Fruit fly (Drosophila melanogaster) whole organism, prepupa: ENCODE results near the gene Bsg.

Experiments used
- CG16779 ChIP-seq: fragments of 200-800 bp; sonication (Bioruptor generic); optimal IDR thresholded peaks from 3 replicates; lab custom pipeline; 2017; ENCODE audit warnings: missing biosample characterization, mild to moderate bottlenecking, missing genetic modification characterization
- CG31627 ChIP-seq: fragments of 200-800 bp; sonication (Bioruptor generic); optimal IDR thresholded peaks from 3 replicates; lab custom pipeline; 2016; ENCODE audit warnings: missing biosample characterization, missing genetic modification characterization
- CG32006 ChIP-seq: fragments of 200-800 bp; sonication (Bioruptor generic); optimal IDR thresholded peaks from 3 replicates; lab custom pipeline; 2017; ENCODE audit warnings: missing biosample characterization, mild to moderate bottlenecking, missing genetic modification characterization
- CG4318 ChIP-seq: fragments of 200-800 bp; sonication (Bioruptor generic); optimal IDR thresholded peaks from 3 replicates; lab custom pipeline; 2017; ENCODE audit warnings: missing biosample characterization, mild to moderate bottlenecking, missing genetic modification characterization
- CG6163 ChIP-seq: fragments of 200-800 bp; sonication (Bioruptor generic); IDR thresholded peaks from 3 replicates; pipeline ENCODE4 v1.3.6; 2022; ENCODE audit warnings: missing biosample characterization, missing genetic modification characterization
- CG6276 ChIP-seq: fragments of 200-800 bp; sonication (Bioruptor generic); optimal IDR thresholded peaks from 2 replicates; lab custom pipeline; 2017; ENCODE audit warnings: missing biosample characterization, mild to moderate bottlenecking, missing genetic modification characterization
- CG6792 ChIP-seq: fragments of 200-800 bp; sonication (Bioruptor generic); optimal IDR thresholded peaks from 3 replicates; lab custom pipeline; 2016; ENCODE audit warnings: missing biosample characterization, missing genetic modification characterization
- CG6854 ChIP-seq: fragments of 200-800 bp; sonication (Bioruptor generic); optimal IDR thresholded peaks from 2 replicates; lab custom pipeline; 2017; ENCODE audit warnings: missing biosample characterization, mild to moderate bottlenecking, missing genetic modification characterization
- CG7368 ChIP-seq: fragments of 200-800 bp; sonication (Bioruptor generic); optimal IDR thresholded peaks from 3 replicates; lab custom pipeline; 2016; ENCODE audit warnings: missing biosample characterization, missing genetic modification characterization
- CG8319 ChIP-seq: fragments of 200-800 bp; sonication (Bioruptor generic); optimal IDR thresholded peaks from 3 replicates; lab custom pipeline; 2016; ENCODE audit warnings: missing biosample characterization, missing genetic modification characterization
- CG8632 ChIP-seq: fragments of 200-800 bp; sonication (Bioruptor generic); optimal IDR thresholded peaks from 3 replicates; lab custom pipeline; 2016; ENCODE audit warnings: missing biosample characterization, missing genetic modification characterization
- CG9139 ChIP-seq: fragments of 200-800 bp; sonication (Bioruptor generic); optimal IDR thresholded peaks from 3 replicates; lab custom pipeline; 2017; ENCODE audit warnings: missing biosample characterization, mild to moderate bottlenecking, missing genetic modification characterization
- Eip93F ChIP-seq: fragments of 200-800 bp; sonication (Bioruptor generic); optimal IDR thresholded peaks from 2 replicates; lab custom pipeline; 2016; ENCODE audit warnings: missing biosample characterization, mild to moderate bottlenecking, missing genetic modification characterization
- Hr39 ChIP-seq: fragments of 200-800 bp; sonication (Bioruptor generic); optimal IDR thresholded peaks from 2 replicates; lab custom pipeline; 2016; ENCODE audit warnings: missing biosample characterization, missing genetic modification characterization
- OdsH ChIP-seq: fragments of 200-800 bp; sonication (Bioruptor generic); optimal IDR thresholded peaks from 3 replicates; lab custom pipeline; 2016; ENCODE audit warnings: missing biosample characterization, missing genetic modification characterization
- Smox ChIP-seq: fragments of 200-800 bp; sonication (Bioruptor generic); optimal IDR thresholded peaks from 3 replicates; lab custom pipeline; 2016; ENCODE audit warnings: missing biosample characterization, missing genetic modification characterization
- Sox15 ChIP-seq: fragments of 200-800 bp; sonication (Bioruptor generic); optimal IDR thresholded peaks from 3 replicates; lab custom pipeline; 2016; ENCODE audit warnings: missing biosample characterization, missing genetic modification characterization
- acj6 ChIP-seq: fragments of 200-800 bp; sonication (Bioruptor generic); optimal IDR thresholded peaks from 3 replicates; lab custom pipeline; 2016; ENCODE audit warnings: missing biosample characterization, missing genetic modification characterization
- dac ChIP-seq: fragments of 200-800 bp; sonication (Bioruptor generic); optimal IDR thresholded peaks from 2 replicates; lab custom pipeline; 2017; ENCODE audit warnings: missing biosample characterization, mild to moderate bottlenecking, missing genetic modification characterization
- eg ChIP-seq: fragments of 200-800 bp; sonication (Bioruptor generic); IDR thresholded peaks from 3 replicates; pipeline ENCODE4 v1.3.6; 2022; ENCODE audit warnings: missing biosample characterization, missing genetic modification characterization
- fd85E ChIP-seq: fragments of 200-800 bp; sonication (Bioruptor generic); optimal IDR thresholded peaks from 3 replicates; lab custom pipeline; 2016; ENCODE audit warnings: missing biosample characterization, missing genetic modification characterization
- fkh ChIP-seq: fragments of 200-800 bp; sonication (Bioruptor generic); optimal IDR thresholded peaks from 3 replicates; lab custom pipeline; 2017; ENCODE audit warnings: missing biosample characterization, mild to moderate bottlenecking, missing genetic modification characterization, moderate library complexity
- pdm3 ChIP-seq: fragments of 200-800 bp; sonication (Bioruptor generic); optimal IDR thresholded peaks from 3 replicates; lab custom pipeline; 2016; ENCODE audit warnings: missing biosample characterization, missing genetic modification characterization
- vri ChIP-seq: fragments of 200-800 bp; sonication (Bioruptor generic); optimal IDR thresholded peaks from 3 replicates; lab custom pipeline; 2016; ENCODE audit warnings: missing biosample characterization, mild to moderate bottlenecking, missing genetic modification characterization

Gene Bsg

dm6 chr2L:8164219-8164618 lies 81.0 kb downstream of the Bsg start (continued):
- TF ChIP-seq CG6163 (no peak), OdsH (GFP tag; lab: Kevin White, UChicago) (no peak), CG32006 (GFP tag; lab: Kevin White, UChicago) (no peak), fkh (peak; percentile 63), CG6854 (GFP tag; lab: Kevin White, UChicago) (no peak), CG31627 (GFP tag; lab: Kevin White, UChicago) (no peak), CG4318 (GFP tag; lab: Kevin White, UChicago) (no peak), acj6 (GFP tag; lab: Kevin White, UChicago) (no peak), CG8632 (no peak), eg (GFP tag; lab: Robert Waterston, UW) (no peak), CG8319 (GFP tag; lab: Kevin White, UChicago) (no peak), CG16779 (tag; lab: Kevin White, UChicago) (no peak), Hr39 (GFP tag; lab: Kevin White, UChicago) (no peak), Smox (peak; percentile 45), CG7368 (no peak), dac (GFP tag; lab: Kevin White, UChicago) (no peak), fd85E (GFP tag; lab: Kevin White, UChicago) (no peak), CG6792 (GFP tag; lab: Kevin White, UChicago) (no peak), Eip93F (GFP tag; lab: Kevin White, UChicago) (no peak), pdm3 (GFP tag; lab: Kevin White, UChicago) (no peak), CG6276 (GFP tag; lab: Kevin White, UChicago) (no peak), Sox15 (no peak), vri (GFP tag; lab: Kevin White, UChicago) (peak; percentile 49), CG9139 (GFP tag; lab: Kevin White, UChicago) (no peak)
